Worm (Caenorhabditis elegans) whole organism, young adult: ENCODE measurements around the gene btb-7.

Source experiments
- B0035.1 ChIP-seq: sonication (generic microtip); optimal IDR thresholded peaks from 2 replicates; lab custom pipeline; 2016; ENCODE audit warnings: missing genetic modification characterization, mild to moderate bottlenecking, missing compliant biosample characterization, missing genotype, missing genetic modification reagents
- T07F8.4 ChIP-seq: sonication (generic microtip); optimal IDR thresholded peaks from 2 replicates; lab custom pipeline; 2016; ENCODE audit warnings: mild to moderate bottlenecking, missing genetic modification characterization, moderate library complexity, missing compliant biosample characterization
- Y67H2A.10 ChIP-seq: fragments of 200-800 bp; sonication (Bioruptor generic); conservative IDR thresholded peaks from 2 replicates; pipeline ENCODE4 v1.3.6; 2022; ENCODE audit warnings: missing genetic modification reagents, missing genetic modification characterization, missing compliant biosample characterization
- ama-1 ChIP-seq, 3 experiments: fragments of 150-350 bp in 1 of 3; sonication (generic microtip) in 2 of 3; optimal IDR thresholded peaks; 2 replicates each; lab custom pipeline; 2014 to 2018; ENCODE audit warnings: missing biosample characterization in 2 of 3, missing genetic modification characterization in 2 of 3, missing genetic modification reagents in 2 of 3
- pbrm-1 ChIP-seq: fragments of 200-800 bp; sonication (Bioruptor generic); IDR thresholded peaks from 2 replicates; pipeline ENCODE4 v1.3.6; 2022; ENCODE audit warnings: missing genetic modification reagents, missing genetic modification characterization, missing compliant biosample characterization
- repo-1 ChIP-seq: sonication (generic microtip); optimal IDR thresholded peaks from 2 replicates; lab custom pipeline; 2017; ENCODE audit warnings: mild to moderate bottlenecking, missing genetic modification characterization, missing compliant biosample characterization
- sptf-2 ChIP-seq: fragments of 200-800 bp; sonication (Bioruptor generic); optimal IDR thresholded peaks from 2 replicates; lab custom pipeline; 2018; ENCODE audit warnings: mild to moderate bottlenecking, missing genetic modification characterization, missing compliant biosample characterization
- unc-130 ChIP-seq: sonication (generic microtip); optimal IDR thresholded peaks from 2 replicates; lab custom pipeline; 2016; ENCODE audit warnings: missing genetic modification reagents, missing genetic modification characterization, missing compliant biosample characterization
- ztf-6 ChIP-seq: fragments of 200-800 bp; sonication (Bioruptor generic); IDR thresholded peaks from 2 replicates; pipeline ENCODE4 v1.3.6; 2022; ENCODE audit warnings: missing genetic modification reagents, missing genetic modification characterization, missing compliant biosample characterization

- TF ChIP-seq ama-1 (optimal IDR thresholded peaks at IDR 0.05; lab: Kevin White, UChicago) (no peak), ama-1 (GFP tag; optimal IDR thresholded peaks at IDR 0.05; lab: Kevin White, UChicago) (no peak), unc-130 (GFP tag; lab: Kevin White, UChicago) (no peak), sptf-2 (GFP tag; lab: Kevin White, UChicago) (no peak), repo-1 (tag; lab: Kevin White, UChicago) (no peak), pbrm-1 (GFP tag; lab: Robert Waterston, UW) (no peak), B0035.1 (no peak), ztf-6 (GFP tag; lab: Robert Waterston, UW) (no peak), Y67H2A.10 (no peak), T07F8.4 (tag; lab: Kevin White, UChicago) (no peak)
Measured at ce11 chrII:1709959-1710358, 3.1 kb upstream of the btb-7 start, which contains the start of gene fbxa-184.
